Worm (Caenorhabditis elegans): Measurements from ENCODE around the gene perm-3.

perm-3 gene

DNA sequence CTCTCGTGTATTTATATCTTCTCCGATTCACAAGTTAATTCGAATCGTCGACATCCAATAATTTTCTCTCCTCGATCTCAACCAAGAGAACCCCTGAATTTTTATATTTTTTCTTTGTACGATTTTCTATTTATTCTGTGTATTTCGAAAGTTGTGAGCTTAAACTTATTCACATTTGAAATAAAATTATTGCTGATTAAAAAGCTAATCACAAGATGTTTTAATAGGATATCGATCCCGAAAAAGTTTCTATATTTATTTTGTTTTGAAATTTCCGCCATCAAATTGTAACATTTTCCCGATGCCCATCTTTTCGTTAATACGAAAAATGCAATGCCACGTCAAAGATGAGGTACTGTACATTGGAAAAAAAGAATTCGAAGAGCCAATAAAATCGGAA lies 2.2 kb upstream of the perm-3 start, which contains the start of gene ZK616.3:
TSS of gene ZK616.3 (plus strand) at position 301 of the 400 bp plus-strand sequence.
- no peak for TF ChIP-seq ref-1 (GFP tag; conservative IDR thresholded peaks at IDR 0.05)
- no peak for TF ChIP-seq T22C8.4 (GFP tag; IDR thresholded peaks at IDR 0.05)
- no peak for TF ChIP-seq klf-2 (GFP tag; conservative IDR thresholded peaks at IDR 0.05)
- TF ChIP-seq cog-1 (tag; optimal IDR thresholded peaks at IDR 0.05): no peak
- no peak for TF ChIP-seq ztf-29 (GFP tag; IDR thresholded peaks at IDR 0.05)
- TF ChIP-seq ztf-23 (GFP tag; IDR thresholded peaks at IDR 0.05): no peak
- TF ChIP-seq flt-1 (GFP tag; IDR thresholded peaks at IDR 0.05): no peak
- TF ChIP-seq tab-1 (GFP tag; IDR thresholded peaks at IDR 0.05): no peak
- no peak for TF ChIP-seq med-1 (GFP tag; optimal IDR thresholded peaks at IDR 0.05; ENCODE audit: insufficient read depth)

DNA sequence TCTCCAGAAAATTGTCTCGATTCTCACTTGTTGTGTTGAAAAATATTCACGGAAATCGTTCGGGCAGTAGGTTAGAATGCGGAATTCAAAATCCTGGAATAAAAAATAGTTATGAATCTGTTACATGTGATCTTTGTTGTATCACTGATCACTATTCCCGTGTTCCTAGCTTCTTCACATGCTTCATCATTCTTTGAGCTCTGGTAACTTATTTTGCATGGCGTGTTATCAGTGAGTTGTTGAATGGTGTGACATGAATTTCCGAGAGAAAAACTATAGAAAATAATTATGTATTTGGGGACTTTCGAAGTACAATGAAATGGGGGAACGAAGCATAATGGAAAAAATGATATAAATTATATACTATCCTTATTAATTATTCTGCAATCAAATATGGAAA lies 1.0 kb downstream of the perm-3 start:
- TF ChIP-seq ztf-23 (GFP tag; IDR thresholded peaks at IDR 0.05) (no peak), T22C8.4 (GFP tag; IDR thresholded peaks at IDR 0.05) (no peak), med-1 (GFP tag; optimal IDR thresholded peaks at IDR 0.05; ENCODE audit: insufficient read depth) (no peak), klf-2 (GFP tag; conservative IDR thresholded peaks at IDR 0.05) (no peak), ztf-29 (GFP tag; IDR thresholded peaks at IDR 0.05) (no peak), flt-1 (GFP tag; IDR thresholded peaks at IDR 0.05) (no peak), tab-1 (GFP tag; IDR thresholded peaks at IDR 0.05) (no peak), ref-1 (GFP tag; conservative IDR thresholded peaks at IDR 0.05) (no peak), cog-1 (tag; optimal IDR thresholded peaks at IDR 0.05) (no peak)

DNA sequence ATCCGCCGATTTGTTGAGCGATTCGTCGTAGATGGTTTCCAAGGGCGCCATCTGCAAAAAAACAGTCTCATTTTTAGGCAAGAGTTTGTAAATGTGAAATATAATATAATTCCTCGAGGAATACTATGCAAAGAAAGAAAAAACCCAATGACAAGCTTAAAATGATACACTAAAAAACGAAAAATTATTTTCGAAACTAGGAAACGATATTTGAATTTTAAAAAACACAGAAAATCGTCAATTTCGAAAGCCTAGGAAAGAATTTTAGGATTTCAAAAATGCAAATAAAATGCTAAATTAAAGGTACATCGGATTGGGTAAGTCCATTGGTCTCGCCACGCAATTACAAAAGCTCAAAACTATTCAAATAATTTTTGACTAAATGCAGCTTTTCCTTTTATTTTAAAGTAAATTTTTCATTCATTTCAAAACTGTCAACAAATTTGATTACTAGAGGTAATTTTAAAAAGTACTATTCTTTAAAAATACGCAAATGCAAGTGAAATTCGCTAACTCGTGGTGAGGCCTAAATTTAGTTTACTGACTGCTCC lies 3.0 kb downstream of the perm-3 start, which contains the start of the genes htp-1 and ZK616.5:
TSS of gene htp-1 (minus strand) at position 51 of the 551 bp plus-strand sequence.
TSS of gene ZK616.5 (plus strand) at position 423 of the 551 bp plus-strand sequence.
- TF ChIP-seq ztf-23 (GFP tag; IDR thresholded peaks at IDR 0.05) (no peak), ref-1 (GFP tag; conservative IDR thresholded peaks at IDR 0.05) (no peak), klf-2 (GFP tag; conservative IDR thresholded peaks at IDR 0.05) (no peak), T22C8.4 (GFP tag; IDR thresholded peaks at IDR 0.05) (no peak), med-1 (GFP tag; optimal IDR thresholded peaks at IDR 0.05; ENCODE audit: insufficient read depth) (no peak), ztf-29 (GFP tag; IDR thresholded peaks at IDR 0.05) (no peak), tab-1 (GFP tag; IDR thresholded peaks at IDR 0.05) (no peak), cog-1 (tag; optimal IDR thresholded peaks at IDR 0.05) (no peak), flt-1 (GFP tag; IDR thresholded peaks at IDR 0.05) (no peak)

DNA sequence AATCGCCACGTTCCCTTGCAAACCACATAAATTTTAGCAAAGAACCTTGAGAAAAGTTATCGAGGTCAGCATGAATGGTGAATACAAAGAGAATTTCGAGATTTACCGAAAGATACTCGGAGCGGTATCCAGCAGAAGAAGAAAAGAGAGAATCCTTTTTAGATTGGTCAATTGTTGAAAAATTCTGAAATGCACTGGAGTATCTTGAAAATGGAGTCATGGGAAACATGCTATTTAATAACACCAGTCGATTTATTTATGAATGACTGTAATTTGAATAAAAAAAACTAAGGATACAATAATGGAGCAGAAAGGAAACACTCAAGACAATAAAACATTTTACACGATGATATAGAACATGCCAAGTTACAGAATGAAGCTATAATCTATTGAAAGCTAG lies 4.7 kb downstream of the perm-3 start:
- TF ChIP-seq ztf-29 (GFP tag; IDR thresholded peaks at IDR 0.05) (no peak), tab-1 (GFP tag; IDR thresholded peaks at IDR 0.05) (no peak), cog-1 (tag; optimal IDR thresholded peaks at IDR 0.05) (no peak), ztf-23 (GFP tag; IDR thresholded peaks at IDR 0.05) (no peak), flt-1 (GFP tag; IDR thresholded peaks at IDR 0.05) (no peak), T22C8.4 (GFP tag; IDR thresholded peaks at IDR 0.05) (no peak), med-1 (GFP tag; optimal IDR thresholded peaks at IDR 0.05; ENCODE audit: insufficient read depth) (no peak), klf-2 (GFP tag; conservative IDR thresholded peaks at IDR 0.05) (no peak), ref-1 (GFP tag; conservative IDR thresholded peaks at IDR 0.05) (no peak)

DNA sequence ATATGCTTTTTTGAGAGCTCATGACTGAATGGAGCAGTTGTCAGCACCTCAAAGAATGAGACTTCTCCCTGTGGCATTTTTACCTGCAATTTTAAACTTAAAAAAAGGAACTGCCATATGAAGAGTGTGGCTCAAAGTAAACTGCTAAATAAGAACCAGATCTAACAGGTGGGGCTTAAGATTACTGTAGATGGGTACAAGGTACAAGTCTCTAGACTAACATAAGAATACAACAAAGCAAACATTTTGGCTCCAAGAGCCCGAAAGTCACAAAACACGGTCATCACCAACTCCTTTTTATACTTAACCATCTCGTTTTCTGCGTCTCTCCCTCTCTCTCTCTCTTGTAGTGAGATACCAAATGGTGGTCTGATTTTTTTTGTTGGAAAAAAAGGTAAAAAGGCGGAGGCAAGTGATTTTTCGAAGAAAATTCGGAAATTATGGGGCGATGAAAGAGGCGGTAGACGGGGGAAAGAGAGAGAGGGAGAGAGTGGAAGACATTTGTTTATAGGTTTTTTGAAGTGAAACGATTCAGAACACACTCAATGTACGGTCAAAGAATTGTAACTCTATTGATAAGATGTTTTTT lies 6.0 kb downstream of the perm-3 start, which contains the start of gene elo-6:
TSS of gene elo-6 (minus strand) at position 83 of the 589 bp plus-strand sequence.
- TF ChIP-seq T22C8.4 (GFP tag; IDR thresholded peaks at IDR 0.05) (no peak), tab-1 (GFP tag; IDR thresholded peaks at IDR 0.05) (no peak), klf-2 (GFP tag; conservative IDR thresholded peaks at IDR 0.05) (no peak), ztf-23 (GFP tag; IDR thresholded peaks at IDR 0.05) (no peak), ztf-29 (GFP tag; IDR thresholded peaks at IDR 0.05) (no peak), flt-1 (GFP tag; IDR thresholded peaks at IDR 0.05) (no peak), med-1 (GFP tag; optimal IDR thresholded peaks at IDR 0.05; ENCODE audit: insufficient read depth) (no peak), ref-1 (GFP tag; conservative IDR thresholded peaks at IDR 0.05) (no peak), cog-1 (tag; optimal IDR thresholded peaks at IDR 0.05) (no peak)

DNA sequence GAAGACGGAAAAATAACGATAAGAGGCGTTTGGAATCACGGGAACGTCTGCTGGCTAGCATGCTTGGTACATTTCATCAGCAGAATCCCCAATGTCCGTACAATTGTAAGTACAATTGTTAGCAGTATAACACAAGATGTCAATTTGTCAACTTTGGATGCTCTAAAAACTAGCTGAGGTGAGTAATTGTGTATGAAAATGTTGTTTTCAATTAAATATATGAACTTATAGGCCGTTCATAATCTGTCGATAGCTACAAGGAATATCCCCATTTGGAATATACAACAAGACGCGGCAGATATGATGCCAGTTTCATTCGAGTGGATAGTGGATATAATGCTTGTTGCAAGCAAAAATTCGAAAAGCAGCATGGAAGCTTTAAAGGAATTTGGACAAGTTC lies 9.6 kb downstream of the perm-3 start, which contains the start of gene F41H10.12:
TSS of gene F41H10.12 (plus strand) at position 301 of the 400 bp plus-strand sequence.
- TF ChIP-seq cog-1 (tag; optimal IDR thresholded peaks at IDR 0.05) (no peak), med-1 (GFP tag; optimal IDR thresholded peaks at IDR 0.05; ENCODE audit: insufficient read depth) (no peak), flt-1 (GFP tag; IDR thresholded peaks at IDR 0.05) (no peak), ref-1 (GFP tag; conservative IDR thresholded peaks at IDR 0.05) (no peak), ztf-29 (GFP tag; IDR thresholded peaks at IDR 0.05) (no peak), klf-2 (GFP tag; conservative IDR thresholded peaks at IDR 0.05) (no peak), tab-1 (GFP tag; IDR thresholded peaks at IDR 0.05) (no peak)

DNA sequence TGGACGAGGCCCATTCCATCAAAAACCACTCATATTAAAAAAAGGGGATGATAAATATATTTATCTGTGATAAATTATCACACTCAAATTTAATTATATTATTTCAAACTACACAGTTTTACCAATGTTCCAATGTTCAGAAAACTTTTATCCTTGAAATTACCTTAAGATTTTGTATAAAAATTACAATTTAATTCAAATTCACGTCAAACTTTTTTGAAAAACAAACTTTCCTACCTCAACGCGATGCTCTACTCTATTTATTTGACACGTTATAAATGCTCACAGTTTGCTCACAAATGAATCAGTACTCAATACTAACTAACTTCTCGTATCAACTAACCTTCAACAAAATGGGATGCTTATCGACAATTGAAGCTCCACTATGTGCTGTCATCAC lies 12.0 kb downstream of the perm-3 start, which contains the start of gene F41H10.1:
TSS of gene F41H10.1 (plus strand) at position 301 of the 400 bp plus-strand sequence.
- TF ChIP-seq ztf-23 (GFP tag; IDR thresholded peaks at IDR 0.05) (no peak), T22C8.4 (GFP tag; IDR thresholded peaks at IDR 0.05) (no peak), tab-1 (GFP tag; IDR thresholded peaks at IDR 0.05) (no peak), cog-1 (tag; optimal IDR thresholded peaks at IDR 0.05) (no peak), klf-2 (GFP tag; conservative IDR thresholded peaks at IDR 0.05) (no peak), med-1 (GFP tag; optimal IDR thresholded peaks at IDR 0.05; ENCODE audit: insufficient read depth) (no peak), flt-1 (GFP tag; IDR thresholded peaks at IDR 0.05) (no peak), ref-1 (GFP tag; conservative IDR thresholded peaks at IDR 0.05) (no peak), ztf-29 (GFP tag; IDR thresholded peaks at IDR 0.05) (no peak)

DNA sequence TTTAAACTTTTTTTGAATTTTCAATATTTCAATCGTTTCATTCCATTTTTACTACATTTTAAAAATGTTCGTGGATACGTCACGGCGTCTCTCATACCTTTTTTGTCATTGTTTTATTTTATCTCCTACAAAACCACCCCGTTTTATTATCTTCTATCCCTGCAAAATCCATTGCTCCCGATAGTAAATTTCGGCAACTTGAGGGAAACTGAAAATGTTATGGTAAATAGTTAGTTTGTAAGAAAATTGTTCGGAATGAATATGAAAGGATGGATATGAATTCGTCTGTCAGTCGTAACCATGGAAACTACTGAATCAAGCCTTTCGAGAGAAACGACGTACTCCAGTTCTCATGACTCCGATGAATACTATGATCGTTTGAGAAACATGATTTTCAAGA lies 13.3 kb downstream of the perm-3 start, which contains the start of gene F41H10.2:
TSS of gene F41H10.2 (plus strand) at position 301 of the 400 bp plus-strand sequence.
- TF ChIP-seq flt-1 (GFP tag; IDR thresholded peaks at IDR 0.05) (no peak), ztf-29 (GFP tag; IDR thresholded peaks at IDR 0.05) (no peak), klf-2 (GFP tag; conservative IDR thresholded peaks at IDR 0.05) (no peak), cog-1 (tag; optimal IDR thresholded peaks at IDR 0.05) (no peak), ztf-23 (GFP tag; IDR thresholded peaks at IDR 0.05) (no peak), tab-1 (GFP tag; IDR thresholded peaks at IDR 0.05) (no peak), med-1 (GFP tag; optimal IDR thresholded peaks at IDR 0.05; ENCODE audit: insufficient read depth) (no peak)

DNA sequence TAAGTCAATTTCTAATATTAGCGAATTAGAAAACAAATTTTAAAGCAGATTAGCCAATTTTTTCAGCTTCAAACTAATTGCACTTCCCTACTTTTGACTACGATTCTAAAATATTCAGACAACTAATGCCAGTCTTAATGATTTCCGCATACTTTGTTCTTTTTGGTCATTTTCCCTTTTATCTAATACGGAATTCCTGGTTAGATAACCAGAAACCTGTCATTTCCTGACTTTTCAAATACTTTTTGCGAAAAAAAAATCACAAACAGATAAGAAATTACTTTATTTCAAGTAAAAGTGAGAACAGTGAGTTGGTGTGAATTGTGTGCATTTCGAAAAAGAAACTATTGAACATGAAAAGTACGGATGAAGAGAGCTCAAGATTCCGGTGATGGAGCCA lies 14.5 kb downstream of the perm-3 start:
- TF ChIP-seq ztf-29 (GFP tag; IDR thresholded peaks at IDR 0.05) (no peak), klf-2 (GFP tag; conservative IDR thresholded peaks at IDR 0.05) (no peak)
